Fruit fly (Drosophila melanogaster): ENCODE results near the gene MICU1.

Gene MICU1

dm6 chr2L:7165832-7166231 lies 16.2 kb upstream of the MICU1 start:
- no peak for TF ChIP-seq CG17801 (GFP tag; optimal IDR thresholded peaks at IDR 0.05; ENCODE audit: partially characterized antibody)

- TF ChIP-seq CG17801 (GFP tag; optimal IDR thresholded peaks at IDR 0.05; ENCODE audit: partially characterized antibody), result no peak
Observed at dm6 chr2L:7169003-7169402, 13.0 kb upstream of the MICU1 start.

DNA sequence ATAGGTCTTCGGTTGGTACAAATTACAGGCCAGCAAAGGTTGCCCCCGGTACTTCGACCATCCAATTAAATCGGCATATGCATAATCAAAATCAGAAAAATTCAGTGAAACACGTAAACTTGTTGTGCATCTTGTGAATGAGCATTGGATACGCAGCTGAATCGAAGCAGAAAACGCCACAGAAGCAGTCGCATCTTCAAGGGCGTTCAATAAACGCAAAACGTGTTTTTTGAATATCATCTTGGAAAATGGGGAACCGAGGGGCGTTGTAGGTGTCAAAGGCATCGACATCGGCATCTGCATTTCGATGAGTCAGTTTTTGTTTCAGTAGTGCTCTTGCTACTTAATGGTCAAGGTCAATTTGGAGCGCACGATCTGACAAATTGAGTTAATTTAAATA lies 7.7 kb upstream of the MICU1 start:
- no peak for TF ChIP-seq CG17801 (GFP tag; optimal IDR thresholded peaks at IDR 0.05; ENCODE audit: partially characterized antibody)

dm6 chr2L:7175786-7176185 lies 6.2 kb upstream of the MICU1 start:
- no peak for TF ChIP-seq CG17801 (GFP tag; optimal IDR thresholded peaks at IDR 0.05; ENCODE audit: partially characterized antibody)

- TF ChIP-seq CG17801 (GFP tag; optimal IDR thresholded peaks at IDR 0.05; ENCODE audit: partially characterized antibody), result no peak
Observed at dm6 chr2L:7179276-7179675, 2.8 kb upstream of the MICU1 start.

dm6 chr2L:7187920-7188529 lies 6.0 kb downstream of the MICU1 start:
- TF ChIP-seq CG17801 (GFP tag; optimal IDR thresholded peaks at IDR 0.05; ENCODE audit: partially characterized antibody), result no peak

DNA sequence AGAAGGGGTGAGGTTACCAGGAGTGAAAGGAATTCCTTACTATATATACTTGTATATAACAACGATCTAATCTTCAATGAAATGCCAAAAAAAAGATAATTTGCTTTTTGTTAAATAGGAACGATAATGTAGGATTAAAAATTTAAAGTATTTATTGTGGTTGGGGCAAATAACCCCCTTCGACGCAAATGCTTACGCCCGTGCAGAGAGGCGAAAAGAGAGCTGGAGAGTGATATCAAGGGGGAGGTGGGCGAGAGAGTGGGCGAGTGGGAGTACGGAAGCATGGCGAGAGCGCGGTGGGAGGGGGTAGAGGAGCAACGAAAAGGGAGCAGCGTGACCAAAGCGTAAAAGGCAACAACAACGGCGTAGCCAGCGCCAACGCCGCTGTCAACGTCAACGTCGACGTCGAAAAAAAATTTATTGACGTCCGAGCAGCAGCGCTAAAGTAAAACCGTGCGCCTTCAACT lies 6.5 kb downstream of the MICU1 start:
- peak; percentile 97 for TF ChIP-seq CG17801 (GFP tag; optimal IDR thresholded peaks at IDR 0.05; ENCODE audit: partially characterized antibody)

DNA sequence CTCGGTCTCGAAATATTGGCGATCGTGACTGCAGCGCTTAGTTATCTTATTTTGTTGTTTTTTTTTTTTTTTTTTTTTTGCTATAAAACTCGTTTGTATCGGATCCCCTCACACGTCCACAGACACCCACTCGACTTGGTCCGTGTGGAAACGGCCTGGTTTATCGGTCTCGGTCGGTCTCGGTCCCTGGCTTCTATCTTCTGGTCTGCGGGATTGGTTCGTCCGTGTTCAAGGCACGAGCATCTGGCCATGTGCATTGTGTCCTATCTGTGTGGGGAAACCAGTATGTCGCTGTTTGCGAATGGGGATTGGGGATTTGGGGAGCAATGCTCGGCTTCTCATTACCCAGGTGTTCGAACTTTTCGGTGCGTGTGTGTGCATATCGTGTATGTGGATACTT lies 7.6 kb downstream of the MICU1 start, which contains the start of gene CG4496:
Gene CG4496 (minus strand): TSS at position 337 of the 400 bp plus-strand sequence.
- TF ChIP-seq CG17801 (GFP tag; optimal IDR thresholded peaks at IDR 0.05; ENCODE audit: partially characterized antibody), result no peak

DNA sequence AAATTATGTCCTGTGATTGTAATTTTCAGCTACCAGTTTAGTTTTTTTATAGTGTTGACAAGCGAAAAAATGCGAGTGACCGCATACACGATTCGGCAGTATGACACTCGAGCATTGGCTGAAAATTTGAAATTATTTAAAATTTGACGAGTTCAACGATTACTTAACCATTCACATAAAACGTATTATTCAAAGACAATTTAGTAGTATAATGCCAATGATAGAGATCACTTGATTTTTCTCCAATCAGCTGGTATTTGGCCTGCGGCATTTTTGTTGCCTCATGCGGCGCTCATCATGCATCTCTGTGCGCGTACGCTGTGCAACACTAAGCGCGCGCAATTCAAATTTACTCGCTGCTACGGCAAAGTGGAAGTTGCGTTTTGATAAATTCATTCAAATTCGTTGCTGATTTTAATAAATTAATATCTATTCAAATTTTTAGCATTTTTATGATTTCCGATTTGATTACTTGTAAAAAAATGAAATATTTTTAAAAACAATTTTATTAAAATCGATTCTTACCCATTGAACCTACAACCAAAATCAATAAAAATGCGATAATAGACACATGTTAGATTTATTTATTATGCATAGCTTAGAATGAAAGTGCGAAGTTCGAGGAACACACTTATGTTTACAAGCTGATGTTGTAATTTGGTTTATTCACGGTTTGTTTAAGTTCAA lies 12.5 kb downstream of the MICU1 start, which contains the start of gene CG4497:
Gene CG4497 (minus strand): TSS at position 238 of the 687 bp plus-strand sequence.
- TF ChIP-seq CG17801 (GFP tag; optimal IDR thresholded peaks at IDR 0.05; ENCODE audit: partially characterized antibody), result peak; percentile 90

DNA sequence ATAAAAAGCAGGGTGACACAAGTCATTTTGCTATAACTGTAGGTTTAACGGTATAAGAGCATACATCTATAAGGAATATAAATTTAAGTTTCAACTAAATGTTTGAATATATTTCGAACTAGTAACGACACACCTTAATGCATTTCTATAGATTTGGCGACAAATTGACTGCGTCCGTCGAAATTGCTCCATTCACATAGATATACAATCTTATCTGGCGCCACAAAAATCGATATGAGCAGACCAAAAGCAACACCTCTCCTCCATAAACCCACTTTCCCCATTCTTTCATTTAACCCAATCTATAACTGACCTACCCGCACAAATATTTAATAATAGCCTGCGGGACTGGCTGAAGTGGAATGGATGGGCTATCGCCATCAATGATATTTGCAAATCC lies 16.6 kb downstream of the MICU1 start:
- no peak for TF ChIP-seq CG17801 (GFP tag; optimal IDR thresholded peaks at IDR 0.05; ENCODE audit: partially characterized antibody)

DNA sequence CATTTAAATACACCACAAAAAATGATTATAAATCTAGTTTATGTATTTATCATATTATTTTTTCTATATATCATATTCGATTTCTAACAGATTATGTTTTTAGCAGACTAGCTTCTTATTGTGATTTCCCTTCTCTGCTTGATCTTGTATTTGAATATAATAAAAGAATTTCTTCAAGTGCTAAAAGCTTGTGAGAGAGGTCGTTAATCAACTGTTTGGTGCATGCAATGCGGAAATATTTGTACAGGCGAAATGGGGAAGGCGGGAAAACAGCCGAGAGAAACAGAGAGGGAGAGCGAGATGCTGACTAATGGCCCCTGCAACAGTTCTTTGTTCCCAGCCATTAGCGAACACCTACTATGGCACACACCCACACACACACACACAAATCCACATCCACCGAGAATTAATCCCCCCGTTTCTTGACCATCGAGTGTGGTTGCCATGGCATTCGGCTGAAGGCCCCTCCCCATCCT lies 17.6 kb downstream of the MICU1 start:
- no peak for TF ChIP-seq CG17801 (GFP tag; optimal IDR thresholded peaks at IDR 0.05; ENCODE audit: partially characterized antibody)

dm6 chr2L:7200168-7200567 lies 18.1 kb downstream of the MICU1 start:
- no peak for TF ChIP-seq CG17801 (GFP tag; optimal IDR thresholded peaks at IDR 0.05; ENCODE audit: partially characterized antibody)

dm6 chr2L:7203411-7204171 lies 21.6 kb downstream of the MICU1 start:
- no peak for TF ChIP-seq CG17801 (GFP tag; optimal IDR thresholded peaks at IDR 0.05; ENCODE audit: partially characterized antibody)

DNA sequence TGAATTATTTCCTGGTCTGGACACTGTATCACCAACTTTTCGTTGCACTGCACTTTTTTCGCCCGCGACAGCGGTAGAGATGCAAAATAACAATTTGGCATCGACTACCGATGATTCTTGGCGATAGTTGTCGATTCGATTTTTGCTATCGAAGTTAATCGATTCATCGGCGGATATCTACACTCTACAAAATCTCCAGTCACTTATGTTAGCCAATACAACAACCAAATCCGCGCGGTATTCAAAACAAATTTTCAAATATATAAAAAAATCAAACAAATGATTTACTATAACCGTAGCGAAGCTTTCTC lies 22.1 kb downstream of the MICU1 start, which contains the start of gene CG4502:
Gene CG4502 (minus strand): TSS at position 93 of the 311 bp plus-strand sequence.
- peak; percentile 75 for TF ChIP-seq CG17801 (GFP tag; optimal IDR thresholded peaks at IDR 0.05; ENCODE audit: partially characterized antibody)

DNA sequence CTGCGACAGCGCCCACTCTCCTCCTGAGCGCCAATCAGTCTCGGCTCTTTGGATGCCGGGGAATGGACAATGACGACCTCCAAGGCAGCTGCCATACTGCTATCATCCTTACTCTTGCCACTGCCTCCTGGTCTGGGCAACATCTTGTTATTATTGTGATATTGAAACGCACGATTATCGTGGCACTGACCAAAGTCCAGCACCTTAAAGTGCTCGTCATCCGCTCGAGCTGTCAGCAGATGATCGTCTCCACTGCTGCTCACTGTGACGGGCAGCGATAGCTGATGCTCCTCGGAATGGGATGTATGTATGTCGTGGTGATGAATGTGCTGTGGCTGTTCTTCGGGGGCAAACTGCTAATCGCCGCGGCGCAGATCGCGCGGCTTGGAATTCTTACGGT lies 25.6 kb downstream of the MICU1 start:
- no peak for TF ChIP-seq CG17801 (GFP tag; optimal IDR thresholded peaks at IDR 0.05; ENCODE audit: partially characterized antibody)

- TF ChIP-seq CG17801 (GFP tag; optimal IDR thresholded peaks at IDR 0.05; ENCODE audit: partially characterized antibody), result no peak
Observed at dm6 chr2L:7213532-7213931, 31.5 kb downstream of the MICU1 start.
